Worm (Caenorhabditis elegans) whole organism, young adult: ENCODE data around the gene rps-1.
A peak's percentile ranks its signal among the peaks of the same experiment; 100 is the strongest.

Experiments used
- B0035.1 ChIP-seq: sonication (generic microtip); optimal IDR thresholded peaks from 2 replicates; lab custom pipeline; 2016; ENCODE audit warnings: missing genetic modification characterization, mild to moderate bottlenecking, missing compliant biosample characterization, missing genotype, missing genetic modification reagents
- F23B12.7 ChIP-seq: sonication (generic microtip); optimal IDR thresholded peaks from 2 replicates; lab custom pipeline; 2017; ENCODE audit warnings: missing genetic modification characterization, mild to moderate bottlenecking, missing compliant biosample characterization, antibody characterized with exemption, moderate library complexity; ENCODE audit not compliant: insufficient read depth
- ama-1 ChIP-seq, 3 experiments: fragments of 150-350 bp in 1 of 3; sonication (generic microtip) in 2 of 3; optimal IDR thresholded peaks; 2 replicates each; lab custom pipeline; 2014 to 2018; ENCODE audit warnings: missing biosample characterization in 2 of 3, missing genetic modification characterization in 2 of 3, missing genetic modification reagents in 2 of 3
- aptf-3 ChIP-seq: fragments of 200-800 bp; sonication (Bioruptor generic); IDR thresholded peaks from 2 replicates; pipeline ENCODE4 v1.3.6; 2022; ENCODE audit warnings: missing genetic modification characterization, missing compliant biosample characterization
- egl-18 ChIP-seq: fragments of 200-800 bp; sonication (Bioruptor generic); IDR thresholded peaks from 2 replicates; pipeline ENCODE4 v1.3.6; 2022; ENCODE audit warnings: missing genetic modification reagents, missing genetic modification characterization, missing compliant biosample characterization
- hrde-1 ChIP-seq: sonication (generic microtip); optimal IDR thresholded peaks from 2 replicates; lab custom pipeline; 2016; ENCODE audit warnings: missing genetic modification characterization, mild to moderate bottlenecking, missing compliant biosample characterization, moderate library complexity, missing genotype, missing genetic modification reagents, borderline replicate concordance
- let-526 ChIP-seq: fragments of 200-800 bp; sonication (Bioruptor generic); IDR thresholded peaks from 2 replicates; pipeline ENCODE4 v1.3.6; 2022; ENCODE audit warnings: missing genetic modification reagents, missing genetic modification characterization, missing compliant biosample characterization
- lin-35 ChIP-seq, 3 experiments: fragments of 150-350 bp in 2 of 3; sonication (generic microtip) in 1 of 3; optimal IDR thresholded peaks; 2 replicates each; lab custom pipeline; 2014 to 2018; ENCODE audit warnings: missing biosample characterization in 3 of 3, missing genetic modification characterization in 3 of 3, missing genetic modification reagents in 3 of 3
- mes-4 ChIP-seq: sonication (generic microtip); optimal IDR thresholded peaks from 2 replicates; lab custom pipeline; 2016; ENCODE audit warnings: missing genotype, missing genetic modification characterization, missing compliant biosample characterization
- rpc-1 ChIP-seq, 2 experiments: fragments of 150-350 bp in 1 of 2; sonication (generic microtip) in 1 of 2; optimal IDR thresholded peaks; 2 replicates each; lab custom pipeline; 2014 to 2018; ENCODE audit warnings: missing biosample characterization in 1 of 2, missing genetic modification characterization in 1 of 2, missing genetic modification reagents in 1 of 2, missing genotype in 1 of 2
- sea-2 ChIP-seq: fragments of 200-800 bp; sonication (Bioruptor generic); IDR thresholded peaks from 2 replicates; pipeline ENCODE4 v1.3.6; 2022; ENCODE audit warnings: missing genetic modification characterization, missing compliant biosample characterization
- xnd-1 ChIP-seq: sonication (generic microtip); optimal IDR thresholded peaks from 2 replicates; lab custom pipeline; 2016; ENCODE audit warnings: missing genotype, missing genetic modification reagents, missing genetic modification characterization, missing compliant biosample characterization

DNA sequence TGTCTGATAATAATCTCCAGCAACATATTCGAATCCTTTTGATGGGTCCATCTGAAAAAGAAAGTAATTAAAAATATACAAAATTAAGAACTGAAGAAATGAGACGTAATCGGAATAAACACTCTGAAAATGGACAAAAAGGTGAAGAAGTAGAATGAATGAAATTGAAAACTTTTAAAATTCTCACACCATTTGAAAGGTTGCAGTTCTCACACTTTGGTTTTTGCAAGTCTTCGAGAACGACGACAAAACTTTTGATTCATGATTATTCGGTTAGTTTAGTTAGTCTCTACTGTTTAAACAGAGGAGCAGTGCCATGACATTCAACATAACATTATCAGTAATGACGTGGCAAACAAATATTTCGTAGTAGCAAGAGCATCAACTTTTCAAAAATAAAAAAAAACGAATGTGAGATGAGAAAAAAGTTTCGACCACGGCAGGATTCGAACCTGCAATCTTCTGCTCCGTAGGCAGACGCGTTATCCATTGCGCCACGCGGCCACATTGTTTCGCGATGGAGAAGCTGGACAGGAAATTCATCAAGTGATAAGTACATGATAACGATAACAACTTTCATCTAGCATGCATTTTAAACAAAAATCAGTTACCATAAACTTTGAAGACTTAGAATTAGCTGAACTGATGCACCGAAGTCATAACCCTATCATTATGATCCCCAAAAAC, 25.7 kb upstream of the rps-1 start, which contains the start of gene ceh-43:
- TF ChIP-seq rpc-1 (optimal IDR thresholded peaks at IDR 0.05; lab: Kevin White, UChicago) = peak; percentile 64
- TF ChIP-seq rpc-1 (tag; optimal IDR thresholded peaks at IDR 0.05; lab: Kevin White, UChicago) = peak; percentile 79
- TF ChIP-seq hrde-1 (tag; lab: Kevin White, UChicago) = no peak
- TF ChIP-seq ama-1 (optimal IDR thresholded peaks at IDR 0.05; lab: Kevin White, UChicago) = no peak
- no peak for TF ChIP-seq ama-1 (GFP tag; optimal IDR thresholded peaks at IDR 0.05; lab: Kevin White, UChicago)
- no peak for TF ChIP-seq aptf-3
- no peak for TF ChIP-seq egl-18 (GFP tag; lab: Robert Waterston, UW)
- no peak for TF ChIP-seq sea-2
- no peak for TF ChIP-seq mes-4 (tag; lab: Kevin White, UChicago)
- TF ChIP-seq lin-35 (GFP tag; optimal IDR thresholded peaks at IDR 0.05; lab: Kevin White, UChicago) = no peak
- TF ChIP-seq let-526 = no peak
- TF ChIP-seq F23B12.7 (tag; lab: Kevin White, UChicago) = peak; percentile 11
- no peak for TF ChIP-seq B0035.1 (tag; lab: Kevin White, UChicago)
- TF ChIP-seq xnd-1 = no peak
